Worm (Caenorhabditis elegans): ENCODE measurements around the gene R10F2.5.
"Not testable (repeated sequence)": the region's sequence is repeated elsewhere in the genome, so short reads cannot be mapped to it uniquely, and the experiment has no call there.

ce11 chrIII:2881989-2882388 lies 42.6 kb downstream of the R10F2.5 start, which contains the start of gene F56F11.2:
- not testable (repeated sequence) for TF ChIP-seq W03F9.2, dao-5 (tag; optimal IDR thresholded peaks at IDR 0.05)

Measured in whole organism, L4/young adult.